Worm (Caenorhabditis elegans): ENCODE results near the gene F32H5.1.

Gene F32H5.1

DNA sequence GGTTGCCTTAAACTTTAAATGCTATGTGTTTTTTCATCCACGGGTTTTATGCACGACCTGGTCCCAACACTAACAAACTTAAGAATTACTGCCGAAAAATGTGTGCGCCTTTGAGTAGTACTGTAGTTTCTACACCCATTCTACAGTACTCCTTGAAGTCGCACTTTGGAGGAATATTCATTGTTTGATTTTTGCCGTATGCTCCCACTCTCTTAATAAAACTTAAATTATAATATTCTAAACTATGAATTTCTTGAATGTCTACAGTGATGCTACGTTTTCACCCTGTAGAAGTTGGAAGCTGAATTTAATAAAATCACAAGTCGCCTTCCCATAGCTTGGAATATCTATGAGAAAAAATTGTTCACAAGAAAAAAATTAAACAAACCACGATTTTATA lies 48.0 kb downstream of the F32H5.1 start (continued):
- TF ChIP-seq rcor-1 (GFP tag; IDR thresholded peaks at IDR 0.05) (0 out of 2 replicates have a peak, but pooled peaks have one; percentile 14), nhr-80 (tag; optimal IDR thresholded peaks at IDR 0.05) (no peak), unc-130 (GFP tag; optimal IDR thresholded peaks at IDR 0.05) (peak; percentile 13), madf-6 (GFP tag; IDR thresholded peaks at IDR 0.05) (peak; percentile 75), F33H1.4 (GFP tag; IDR thresholded peaks at IDR 0.05) (peak; percentile 29), D2030.7 (GFP tag; IDR thresholded peaks at IDR 0.05) (peak; percentile 54; the same call in 1 of the 2 replicates), hsf-1 (GFP tag; IDR thresholded peaks at IDR 0.05) (peak; percentile 68), ztf-6 (GFP tag; IDR thresholded peaks at IDR 0.05) (no peak), B0336.3 (GFP tag; IDR thresholded peaks at IDR 0.05) (peak; percentile 47; the same call in 1 of the 2 replicates), xnd-1 (tag; optimal IDR thresholded peaks at IDR 0.05) (peak; percentile 11), mel-28 (tag; optimal IDR thresholded peaks at IDR 0.05; ENCODE audit: borderline replicate concordance) (no peak), hrde-1 (tag; optimal IDR thresholded peaks at IDR 0.05; ENCODE audit: borderline replicate concordance) (peak; percentile 78), lsl-1 (GFP tag; optimal IDR thresholded peaks at IDR 0.05) (peak; percentile 24), aptf-3 (GFP tag; IDR thresholded peaks at IDR 0.05) (no peak), Y53G8AR.9 (GFP tag; conservative IDR thresholded peaks at IDR 0.05) (peak; percentile 43; the same call in 1 of the 2 replicates), ekl-4 (GFP tag; IDR thresholded peaks at IDR 0.05) (peak; percentile 72; the same call in 1 of the 2 replicates)

DNA sequence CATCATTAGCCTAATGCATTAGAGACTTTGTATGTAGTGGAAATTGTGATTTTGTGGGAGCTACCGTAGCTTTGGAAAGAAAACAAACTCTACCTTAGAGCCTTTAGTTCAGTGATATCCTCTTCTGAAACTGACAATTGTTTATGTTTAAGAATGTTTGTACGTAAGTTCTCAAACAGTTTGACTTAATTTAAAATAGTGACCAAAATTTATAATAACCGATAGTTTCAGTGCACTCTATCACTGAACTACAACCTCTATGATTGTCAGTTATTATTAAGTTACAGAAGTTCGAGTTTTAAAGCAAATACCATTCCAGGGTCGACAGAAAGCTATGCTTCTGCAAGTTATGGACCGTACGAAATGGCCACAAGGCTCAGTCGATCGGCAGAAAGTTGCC lies 49.2 kb downstream of the F32H5.1 start, which contains the start of gene C50B6.1:
Gene C50B6.1, plus strand, starts transcription at position 301 of the 400 bp plus-strand sequence.
- no peak for TF ChIP-seq nfyb-1 (GFP tag; IDR thresholded peaks at IDR 0.05)
- TF ChIP-seq lag-1 (GFP tag; IDR thresholded peaks at IDR 0.05): no peak
- no peak for TF ChIP-seq lin-40 (tag; optimal IDR thresholded peaks at IDR 0.05)
- TF ChIP-seq ztf-25 (GFP tag; IDR thresholded peaks at IDR 0.05): no peak
- no peak for TF ChIP-seq lsy-27 (tag; optimal IDR thresholded peaks at IDR 0.05; ENCODE audit: borderline replicate concordance, insufficient read depth)
- TF ChIP-seq chd-7 (tag; optimal IDR thresholded peaks at IDR 0.05): no peak
- TF ChIP-seq pbrm-1 (GFP tag; IDR thresholded peaks at IDR 0.05): no peak
- TF ChIP-seq ccch-3 (GFP tag; optimal IDR thresholded peaks at IDR 0.05): no peak
- no peak for TF ChIP-seq nhr-27 (tag; optimal IDR thresholded peaks at IDR 0.05)
- TF ChIP-seq egrh-3 (GFP tag; IDR thresholded peaks at IDR 0.05): no peak
- no peak for TF ChIP-seq F49E8.2 (tag; optimal IDR thresholded peaks at IDR 0.05; ENCODE audit: insufficient read depth)
- TF ChIP-seq hlh-12 (tag; optimal IDR thresholded peaks at IDR 0.05): no peak
- TF ChIP-seq somi-1 (GFP tag; optimal IDR thresholded peaks at IDR 0.05): no peak
- no peak for TF ChIP-seq unc-62 (GFP tag; optimal IDR thresholded peaks at IDR 0.05)
